Fruit fly (Drosophila melanogaster) whole organism, adult: ENCODE results near the gene Ir94b.

Source experiments
- CG11617 ChIP-seq: fragments of 200-800 bp; sonication (Bioruptor generic); optimal IDR thresholded peaks from 2 replicates; lab custom pipeline; 2017; ENCODE audit warnings: mild to moderate bottlenecking, missing biosample characterization, missing genetic modification reagents, missing genetic modification characterization
- CG12768 ChIP-seq: fragments of 200-800 bp; sonication (Bioruptor generic); optimal IDR thresholded peaks from 2 replicates; lab custom pipeline; 2017; ENCODE audit warnings: missing biosample characterization, missing genetic modification characterization, mild to moderate bottlenecking, moderate library complexity, missing genetic modification reagents
- CG14711 ChIP-seq: fragments of 200-800 bp; sonication (Bioruptor generic); optimal IDR thresholded peaks from 2 replicates; lab custom pipeline; 2018; ENCODE audit warnings: missing biosample characterization, mild to moderate bottlenecking, missing genetic modification characterization, moderate library complexity
- CG1620 ChIP-seq: fragments of 200-800 bp; sonication (Bioruptor generic); optimal IDR thresholded peaks from 2 replicates; lab custom pipeline; 2016; ENCODE audit warnings: missing biosample characterization, missing genetic modification characterization
- CG33017 ChIP-seq: fragments of 200-800 bp; sonication (Bioruptor generic); optimal IDR thresholded peaks from 2 replicates; lab custom pipeline; 2018; ENCODE audit warnings: missing biosample characterization, mild to moderate bottlenecking, missing genetic modification characterization, moderate library complexity
- CG5204 ChIP-seq: fragments of 200-800 bp; sonication (Bioruptor generic); optimal IDR thresholded peaks from 2 replicates; lab custom pipeline; 2016; ENCODE audit warnings: missing biosample characterization, missing genetic modification characterization
- CG7045 ChIP-seq: fragments of 200-800 bp; sonication (Bioruptor generic); optimal IDR thresholded peaks from 2 replicates; lab custom pipeline; 2017; ENCODE audit warnings: missing biosample characterization, mild to moderate bottlenecking, missing genetic modification characterization
- CG7101 ChIP-seq: fragments of 200-800 bp; sonication (Bioruptor generic); optimal IDR thresholded peaks from 2 replicates; lab custom pipeline; 2018; ENCODE audit warnings: missing biosample characterization, mild to moderate bottlenecking, missing genetic modification characterization, moderate library complexity
- Clk ChIP-seq: fragments of 200-800 bp; sonication (Bioruptor generic); optimal IDR thresholded peaks from 2 replicates; lab custom pipeline; 2017; ENCODE audit warnings: missing biosample characterization, missing genetic modification characterization
- Crg-1 ChIP-seq: fragments of 200-800 bp; sonication (Bioruptor generic); optimal IDR thresholded peaks from 2 replicates; lab custom pipeline; 2016; ENCODE audit warnings: missing biosample characterization, missing genetic modification characterization
- Hr96 ChIP-seq: fragments of 200-800 bp; sonication (Bioruptor generic); optimal IDR thresholded peaks from 2 replicates; lab custom pipeline; 2016; ENCODE audit warnings: missing biosample characterization, missing genetic modification characterization
- Mnt ChIP-seq: fragments of 200-800 bp; sonication (Bioruptor generic); optimal IDR thresholded peaks from 2 replicates; lab custom pipeline; 2016; ENCODE audit warnings: missing biosample characterization, mild to moderate bottlenecking, missing genetic modification characterization
- bab1 ChIP-seq: fragments of 200-800 bp; sonication (Bioruptor generic); optimal IDR thresholded peaks from 3 replicates; lab custom pipeline; 2019; ENCODE audit warnings: missing biosample characterization, mild to moderate bottlenecking, missing genetic modification characterization, moderate library complexity
- cic ChIP-seq: fragments of 200-800 bp; sonication (Bioruptor generic); optimal IDR thresholded peaks from 2 replicates; lab custom pipeline; 2017; ENCODE audit warnings: missing biosample characterization, mild to moderate bottlenecking, missing genetic modification characterization, moderate library complexity
- cnc ChIP-seq, 2 experiments: fragments of >200 bp; optimal IDR thresholded peaks; 2 replicates each; lab custom pipeline; 2017
- kay ChIP-seq: fragments of 200-800 bp; sonication (Bioruptor generic); peaks from one replicate; lab custom pipeline; 2016; ENCODE audit warnings: missing biosample characterization, missing genetic modification characterization, borderline replicate concordance
- ovo ChIP-seq: fragments of 200-800 bp; sonication (Bioruptor generic); optimal IDR thresholded peaks from 2 replicates; lab custom pipeline; 2016; ENCODE audit warnings: missing biosample characterization, missing genetic modification characterization
- pad ChIP-seq: fragments of 200-800 bp; sonication (Bioruptor generic); optimal IDR thresholded peaks from 3 replicates; lab custom pipeline; 2017; ENCODE audit warnings: missing biosample characterization, missing genetic modification characterization, mild to moderate bottlenecking, moderate library complexity, missing genetic modification reagents
- tj ChIP-seq: fragments of 200-800 bp; sonication (Bioruptor generic); optimal IDR thresholded peaks from 3 replicates; lab custom pipeline; 2017; ENCODE audit warnings: missing biosample characterization, mild to moderate bottlenecking, missing genetic modification characterization, moderate library complexity
- toe ChIP-seq: fragments of 200-800 bp; sonication (Bioruptor generic); optimal IDR thresholded peaks from 2 replicates; lab custom pipeline; 2016; ENCODE audit warnings: missing biosample characterization, missing genetic modification characterization

The Ir94b gene

dm6 chr3R:22113127-22113526, 3.9 kb downstream of the Ir94b start, which contains the start of gene Ir94a:
TSS of gene Ir94a (plus strand) at chr3R:22113427.
- TF ChIP-seq CG14711, result no peak

dm6 chr3R:22108316-22108715, 8.7 kb downstream of the Ir94b start:
- TF ChIP-seq CG12768, result no peak
- TF ChIP-seq Mnt (GFP tag; lab: Kevin White, UChicago), result no peak
- TF ChIP-seq toe (GFP tag; lab: Kevin White, UChicago), result no peak
- TF ChIP-seq pad, result no peak
- TF ChIP-seq cic (GFP tag; lab: Kevin White, UChicago), result no peak
- no peak for TF ChIP-seq ovo
- TF ChIP-seq Crg-1, result no peak
- no peak for TF ChIP-seq Clk (GFP tag; lab: Kevin White, UChicago)
- no peak for TF ChIP-seq CG5204
- TF ChIP-seq CG11617, result no peak
- TF ChIP-seq CG1620 (GFP tag; lab: Kevin White, UChicago), result no peak
- no peak for TF ChIP-seq CG7045 (GFP tag; lab: Kevin White, UChicago)
- TF ChIP-seq Hr96, result no peak
- TF ChIP-seq CG7101, result no peak
- no peak for TF ChIP-seq bab1
- no peak for TF ChIP-seq tj (GFP tag; lab: Kevin White, UChicago)
- TF ChIP-seq cnc (optimal IDR thresholded peaks at IDR 0.05; lab: Kevin White, UChicago), result no peak
- no peak for TF ChIP-seq CG33017 (tag; lab: Kevin White, UChicago)

- TF ChIP-seq pad (no peak), CG5204 (no peak), CG1620 (GFP tag; lab: Kevin White, UChicago) (no peak), CG7101 (no peak), toe (GFP tag; lab: Kevin White, UChicago) (no peak), tj (GFP tag; lab: Kevin White, UChicago) (no peak), kay (no peak), CG11617 (no peak), Clk (GFP tag; lab: Kevin White, UChicago) (no peak), CG33017 (tag; lab: Kevin White, UChicago) (no peak), cnc (optimal IDR thresholded peaks at IDR 0.05; lab: Kevin White, UChicago) (no peak), Mnt (GFP tag; lab: Kevin White, UChicago) (no peak), Crg-1 (no peak), cic (GFP tag; lab: Kevin White, UChicago) (no peak), bab1 (no peak), Hr96 (no peak), ovo (no peak), CG12768 (no peak), CG7045 (GFP tag; lab: Kevin White, UChicago) (no peak)
Measured at dm6 chr3R:22103114-22103513, 13.9 kb downstream of the Ir94b start, which contains the start of gene CG13407. TSS of gene CG13407 (plus strand) at chr3R:22103414.

dm6 chr3R:22096893-22097292, 20.2 kb downstream of the Ir94b start:
- TF ChIP-seq tj (GFP tag; lab: Kevin White, UChicago) (peak; percentile 69), CG5204 (no peak)

- peak; percentile 16 for TF ChIP-seq bab1
- no peak for TF ChIP-seq CG11617
Measured at dm6 chr3R:22093950-22094349, 23.1 kb downstream of the Ir94b start.

dm6 chr3R:22086775-22087174, 30.3 kb downstream of the Ir94b start, which contains the start of gene BomBc3:
TSS of gene BomBc3 (plus strand) at chr3R:22087075.
- TF ChIP-seq Crg-1 (no peak), cic (GFP tag; lab: Kevin White, UChicago) (no peak), CG12768 (no peak), bab1 (no peak), toe (GFP tag; lab: Kevin White, UChicago) (no peak), Clk (GFP tag; lab: Kevin White, UChicago) (no peak)

dm6 chr3R:22086297-22086696, 30.8 kb downstream of the Ir94b start, which contains the start of gene BomT3:
TSS of gene BomT3 (minus strand) at chr3R:22086397.
- TF ChIP-seq Hr96, result no peak
- TF ChIP-seq cic (GFP tag; lab: Kevin White, UChicago), result peak; percentile 1
- TF ChIP-seq kay, result peak; percentile 55

dm6 chr3R:22080161-22080560, 36.9 kb downstream of the Ir94b start, which contains the start of gene CG13408:
TSS of gene CG13408 (plus strand) at chr3R:22080382.
- no peak for TF ChIP-seq bab1
- TF ChIP-seq CG14711, result no peak
- no peak for TF ChIP-seq tj (GFP tag; lab: Kevin White, UChicago)
- TF ChIP-seq CG7045 (GFP tag; lab: Kevin White, UChicago), result no peak
- no peak for TF ChIP-seq CG5204
- no peak for TF ChIP-seq ovo
- TF ChIP-seq CG33017 (tag; lab: Kevin White, UChicago), result no peak
- TF ChIP-seq Clk (GFP tag; lab: Kevin White, UChicago), result no peak
- no peak for TF ChIP-seq Mnt (GFP tag; lab: Kevin White, UChicago)
- TF ChIP-seq cic (GFP tag; lab: Kevin White, UChicago), result no peak
- TF ChIP-seq pad, result no peak
- no peak for TF ChIP-seq cnc (optimal IDR thresholded peaks at IDR 0.05; lab: Kevin White, UChicago)
- TF ChIP-seq kay, result no peak
- TF ChIP-seq CG12768, result no peak
- no peak for TF ChIP-seq CG1620 (GFP tag; lab: Kevin White, UChicago)
- no peak for TF ChIP-seq CG11617
- TF ChIP-seq Crg-1, result no peak
- no peak for TF ChIP-seq Hr96
